Worm (Caenorhabditis elegans) whole organism, young adult: ENCODE results near the gene F35F11.2.

ENCODE experiments used
- B0019.2 ChIP-seq: fragments of 200-800 bp; sonication (Bioruptor generic); conservative IDR thresholded peaks from 2 replicates; pipeline ENCODE4 v1.3.6; 2022; ENCODE audit warnings: missing genetic modification reagents, missing genetic modification characterization, missing compliant biosample characterization
- F22D6.2 ChIP-seq: sonication (generic microtip); optimal IDR thresholded peaks from 2 replicates; lab custom pipeline; 2016; ENCODE audit warnings: mild to moderate bottlenecking, missing genetic modification characterization, missing compliant biosample characterization
- F37B4.10 ChIP-seq: fragments of 200-800 bp; sonication (Bioruptor generic); IDR thresholded peaks from 2 replicates; pipeline ENCODE4 v1.3.6; 2022; ENCODE audit warnings: missing genetic modification characterization, missing compliant biosample characterization
- F57C9.4 ChIP-seq: sonication (generic microtip); optimal IDR thresholded peaks from 2 replicates; lab custom pipeline; 2017; ENCODE audit warnings: mild to moderate bottlenecking, missing genetic modification characterization, missing compliant biosample characterization
- K11D2.4 ChIP-seq: fragments of 200-800 bp; sonication (Bioruptor generic); IDR thresholded peaks from 2 replicates; pipeline ENCODE4 v1.3.6; 2022; ENCODE audit warnings: missing genetic modification reagents, missing genetic modification characterization, missing compliant biosample characterization
- K12H6.12 ChIP-seq: fragments of 200-800 bp; sonication (Bioruptor generic); optimal IDR thresholded peaks from 2 replicates; lab custom pipeline; 2018; ENCODE audit warnings: mild to moderate bottlenecking, missing genetic modification characterization, missing compliant biosample characterization
- T26A5.8 ChIP-seq: sonication (generic microtip); optimal IDR thresholded peaks from 2 replicates; lab custom pipeline; 2016; ENCODE audit warnings: missing genetic modification characterization, missing compliant biosample characterization
- Y53G8AR.9 ChIP-seq: fragments of 200-800 bp; sonication (Bioruptor generic); conservative IDR thresholded peaks from 2 replicates; pipeline ENCODE4 v1.3.6; 2022; ENCODE audit warnings: missing genetic modification reagents, missing genetic modification characterization, missing compliant biosample characterization
- Y56A3A.18 ChIP-seq: fragments of 200-800 bp; sonication (Bioruptor generic); IDR thresholded peaks from 2 replicates; pipeline ENCODE4 v1.3.6; 2022; ENCODE audit warnings: missing genetic modification reagents, missing genetic modification characterization, missing compliant biosample characterization
- Y67H2A.10 ChIP-seq: fragments of 200-800 bp; sonication (Bioruptor generic); conservative IDR thresholded peaks from 2 replicates; pipeline ENCODE4 v1.3.6; 2022; ENCODE audit warnings: missing genetic modification reagents, missing genetic modification characterization, missing compliant biosample characterization
- ZK185.1 ChIP-seq: sonication (generic microtip); optimal IDR thresholded peaks from 2 replicates; lab custom pipeline; 2016; ENCODE audit warnings: mild to moderate bottlenecking, missing genetic modification characterization, missing compliant biosample characterization; ENCODE audit not compliant: poor library complexity, severe bottlenecking
- ama-1 ChIP-seq, 3 experiments: fragments of 150-350 bp in 1 of 3; sonication (generic microtip) in 2 of 3; optimal IDR thresholded peaks; 2 replicates each; lab custom pipeline; 2014 to 2018; ENCODE audit warnings: missing biosample characterization in 2 of 3, missing genetic modification characterization in 2 of 3, missing genetic modification reagents in 2 of 3
- atf-7 ChIP-seq: sonication (generic microtip); optimal IDR thresholded peaks from 2 replicates; lab custom pipeline; 2017; ENCODE audit warnings: mild to moderate bottlenecking, missing genetic modification characterization, missing compliant biosample characterization
- athp-1 ChIP-seq: sonication (generic microtip); optimal IDR thresholded peaks from 2 replicates; lab custom pipeline; 2017; ENCODE audit warnings: mild to moderate bottlenecking, missing genetic modification characterization, missing compliant biosample characterization
- attf-5 ChIP-seq: fragments of 200-800 bp; sonication (Bioruptor generic); optimal IDR thresholded peaks from 2 replicates; lab custom pipeline; 2018; ENCODE audit warnings: mild to moderate bottlenecking, missing genetic modification characterization, missing compliant biosample characterization
- attf-6 ChIP-seq: fragments of 200-800 bp; sonication (Bioruptor generic); IDR thresholded peaks from 2 replicates; pipeline ENCODE4 v1.3.6; 2022; ENCODE audit warnings: missing genetic modification reagents, missing genetic modification characterization, missing compliant biosample characterization
- bed-2 ChIP-seq: fragments of 200-800 bp; sonication (Bioruptor generic); IDR thresholded peaks from 2 replicates; pipeline ENCODE4 v1.3.6; 2022; ENCODE audit warnings: missing genetic modification reagents, missing genetic modification characterization, missing compliant biosample characterization
- ccch-3 ChIP-seq: fragments of 200-800 bp; sonication (Bioruptor generic); optimal IDR thresholded peaks from 2 replicates; lab custom pipeline; 2018; ENCODE audit warnings: mild to moderate bottlenecking, missing genetic modification characterization, missing compliant biosample characterization
- cebp-1 ChIP-seq, 2 experiments: fragments of 200-800 bp in 1 of 2; sonication (Bioruptor generic) in 1 of 2; sonication (generic microtip) in 1 of 2; IDR thresholded peaks in 1 of 2; optimal IDR thresholded peaks in 1 of 2; 2 replicates each; pipeline versions ENCODE4 v1.3.6 to Lab custom; 2017 to 2022; ENCODE audit warnings: missing compliant biosample characterization in 2 of 2, missing genetic modification characterization in 2 of 2, mild to moderate bottlenecking in 1 of 2, missing genetic modification reagents in 1 of 2, moderate library complexity in 1 of 2
- cebp-2 ChIP-seq: fragments of 200-800 bp; sonication (Bioruptor generic); IDR thresholded peaks from 2 replicates; pipeline ENCODE4 v1.3.6; 2022; ENCODE audit warnings: missing genetic modification characterization, missing compliant biosample characterization
- ceh-58 ChIP-seq: fragments of 200-800 bp; sonication (Bioruptor generic); IDR thresholded peaks from 2 replicates; pipeline ENCODE4 v1.3.6; 2022; ENCODE audit warnings: missing genetic modification characterization, missing compliant biosample characterization
- ceh-79 ChIP-seq: sonication (generic microtip); optimal IDR thresholded peaks from 2 replicates; lab custom pipeline; 2017; ENCODE audit warnings: mild to moderate bottlenecking, missing genetic modification characterization, missing compliant biosample characterization
- chd-7 ChIP-seq: sonication (generic microtip); optimal IDR thresholded peaks from 2 replicates; lab custom pipeline; 2016; ENCODE audit warnings: mild to moderate bottlenecking, missing genetic modification characterization, moderate library complexity, missing compliant biosample characterization
- die-1 ChIP-seq: sonication (generic microtip); optimal IDR thresholded peaks from 2 replicates; lab custom pipeline; 2016; ENCODE audit warnings: missing genotype, mild to moderate bottlenecking, missing genetic modification characterization, missing compliant biosample characterization
- dpl-1 ChIP-seq: fragments of 150-350 bp; optimal IDR thresholded peaks from 2 replicates; lab custom pipeline; 2014; ENCODE audit warnings: missing biosample characterization, missing genetic modification reagents, missing genetic modification characterization
- efl-1 ChIP-seq: fragments of 150-350 bp; optimal IDR thresholded peaks from 2 replicates; lab custom pipeline; 2014; ENCODE audit warnings: missing biosample characterization, missing genetic modification reagents, missing genetic modification characterization
- egrh-3 ChIP-seq: fragments of 200-800 bp; sonication (Bioruptor generic); IDR thresholded peaks from 2 replicates; pipeline ENCODE4 v1.3.6; 2022; ENCODE audit warnings: missing genetic modification reagents, missing genetic modification characterization, missing compliant biosample characterization
- hlh-12 ChIP-seq: sonication (generic microtip); optimal IDR thresholded peaks from 2 replicates; lab custom pipeline; 2016; ENCODE audit warnings: missing genetic modification characterization, missing compliant biosample characterization
- hmg-1.2 ChIP-seq: fragments of 200-800 bp; sonication (Bioruptor generic); IDR thresholded peaks from 2 replicates; pipeline ENCODE4 v1.3.6; 2022; ENCODE audit warnings: missing genetic modification reagents, missing genetic modification characterization, missing compliant biosample characterization
- hsf-1 ChIP-seq: fragments of 200-800 bp; sonication (Bioruptor generic); IDR thresholded peaks from 2 replicates; pipeline ENCODE4 v1.3.6; 2022; ENCODE audit warnings: missing genetic modification reagents, missing genetic modification characterization, missing compliant biosample characterization
- lag-1 ChIP-seq: fragments of 200-800 bp; sonication (Bioruptor generic); IDR thresholded peaks from 2 replicates; pipeline ENCODE4 v1.3.6; 2022; ENCODE audit warnings: missing genetic modification reagents, missing genetic modification characterization, missing compliant biosample characterization
- let-526 ChIP-seq: fragments of 200-800 bp; sonication (Bioruptor generic); IDR thresholded peaks from 2 replicates; pipeline ENCODE4 v1.3.6; 2022; ENCODE audit warnings: missing genetic modification reagents, missing genetic modification characterization, missing compliant biosample characterization
- lin-26 ChIP-seq: fragments of 200-800 bp; sonication (Bioruptor generic); IDR thresholded peaks from 2 replicates; pipeline ENCODE4 v1.3.6; 2022; ENCODE audit warnings: missing genetic modification reagents, missing genetic modification characterization, missing compliant biosample characterization
- lin-35 ChIP-seq, 3 experiments: fragments of 150-350 bp in 2 of 3; sonication (generic microtip) in 1 of 3; optimal IDR thresholded peaks; 2 replicates each; lab custom pipeline; 2014 to 2018; ENCODE audit warnings: missing biosample characterization in 3 of 3, missing genetic modification characterization in 3 of 3, missing genetic modification reagents in 3 of 3
- lin-40 ChIP-seq: sonication (generic microtip); optimal IDR thresholded peaks from 2 replicates; lab custom pipeline; 2016; ENCODE audit warnings: missing genetic modification characterization, mild to moderate bottlenecking, missing compliant biosample characterization, missing genotype, missing genetic modification reagents
- lsy-27 ChIP-seq: sonication (generic microtip); optimal IDR thresholded peaks from 2 replicates; lab custom pipeline; 2017; ENCODE audit warnings: missing genetic modification characterization, mild to moderate bottlenecking, missing compliant biosample characterization, antibody characterized with exemption, missing genotype, borderline replicate concordance; ENCODE audit not compliant: insufficient read depth
- madf-10 ChIP-seq: sonication (generic microtip); optimal IDR thresholded peaks from 2 replicates; lab custom pipeline; 2016; ENCODE audit warnings: mild to moderate bottlenecking, missing genetic modification characterization, missing compliant biosample characterization
- nfyb-1 ChIP-seq: fragments of 200-800 bp; sonication (Bioruptor generic); IDR thresholded peaks from 2 replicates; pipeline ENCODE4 v1.3.6; 2022; ENCODE audit warnings: missing genetic modification reagents, missing genetic modification characterization, missing compliant biosample characterization
- rec-8 ChIP-seq, 2 experiments: sonication (generic microtip); optimal IDR thresholded peaks; 2 replicates each; lab custom pipeline; 2016; ENCODE audit warnings: mild to moderate bottlenecking in 2 of 2, missing genetic modification characterization in 2 of 2, missing genetic modification reagents in 2 of 2, missing genotype in 2 of 2, missing biosample characterization in 1 of 2, missing compliant biosample characterization in 1 of 2, moderate library complexity in 1 of 2
- sea-2 ChIP-seq: fragments of 200-800 bp; sonication (Bioruptor generic); IDR thresholded peaks from 2 replicates; pipeline ENCODE4 v1.3.6; 2022; ENCODE audit warnings: missing genetic modification characterization, missing compliant biosample characterization
- snpc-4 ChIP-seq, 5 experiments: fragments of 150-350 bp in 1 of 5; sonication (generic microtip) in 4 of 5; optimal IDR thresholded peaks; 2 replicates each; lab custom pipeline; 2014 to 2018; ENCODE audit warnings: missing genetic modification characterization in 5 of 5, missing biosample characterization in 3 of 5, antibody characterized with exemption in 2 of 5, mild to moderate bottlenecking in 2 of 5, missing compliant biosample characterization in 2 of 5, missing genotype in 2 of 5, moderate library complexity in 2 of 5, missing genetic modification reagents in 1 of 5
- somi-1 ChIP-seq: fragments of 200-800 bp; sonication (Bioruptor generic); optimal IDR thresholded peaks from 2 replicates; lab custom pipeline; 2018; ENCODE audit warnings: mild to moderate bottlenecking, missing genetic modification characterization, missing compliant biosample characterization
- tbp1 ChIP-seq: fragments of 200-800 bp; sonication (Bioruptor generic); optimal IDR thresholded peaks from 2 replicates; lab custom pipeline; 2018; ENCODE audit warnings: mild to moderate bottlenecking, missing genetic modification characterization, missing compliant biosample characterization
- ztf-22 ChIP-seq: fragments of 200-800 bp; sonication (Bioruptor generic); optimal IDR thresholded peaks from 2 replicates; lab custom pipeline; 2018; ENCODE audit warnings: mild to moderate bottlenecking, missing genetic modification characterization, moderate library complexity, missing compliant biosample characterization
- ztf-25 ChIP-seq: fragments of 200-800 bp; sonication (Bioruptor generic); IDR thresholded peaks from 2 replicates; pipeline ENCODE4 v1.3.6; 2022; ENCODE audit warnings: missing genetic modification reagents, missing genetic modification characterization, missing compliant biosample characterization
- ztf-3 ChIP-seq: fragments of 200-800 bp; sonication (Bioruptor generic); optimal IDR thresholded peaks from 2 replicates; lab custom pipeline; 2018; ENCODE audit warnings: mild to moderate bottlenecking, missing genetic modification characterization, missing compliant biosample characterization
- ztf-6 ChIP-seq: fragments of 200-800 bp; sonication (Bioruptor generic); IDR thresholded peaks from 2 replicates; pipeline ENCODE4 v1.3.6; 2022; ENCODE audit warnings: missing genetic modification reagents, missing genetic modification characterization, missing compliant biosample characterization

F35F11.2 gene

DNA sequence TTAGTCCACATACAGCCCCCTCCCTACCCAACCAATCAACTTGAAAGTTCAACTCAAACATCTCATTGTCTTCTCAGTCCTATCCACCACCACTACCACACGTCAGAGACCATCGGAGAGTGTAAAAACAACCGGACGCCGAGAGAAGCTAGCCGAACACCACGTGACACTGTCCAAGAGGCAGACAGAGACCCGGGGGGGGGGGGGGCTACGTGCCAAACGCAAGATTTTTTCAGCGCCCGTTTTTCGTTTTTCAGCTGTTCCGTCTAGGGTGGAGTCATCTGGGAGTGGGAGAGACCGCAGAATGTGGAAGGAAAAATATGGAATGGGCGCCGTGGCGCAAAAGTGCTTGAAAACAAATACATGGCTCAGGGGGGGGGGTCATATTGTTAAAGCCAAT, 14.2 kb upstream of the F35F11.2 start (continued):
- TF ChIP-seq ZK185.1 (tag; lab: Kevin White, UChicago) (no peak), T26A5.8 (tag; lab: Kevin White, UChicago) (no peak), chd-7 (tag; lab: Kevin White, UChicago) (peak; percentile 75), ztf-22 (peak; percentile 39), ztf-25 (GFP tag; lab: Robert Waterston, UW) (no peak), lin-40 (tag; lab: Kevin White, UChicago) (peak; percentile 46), lin-26 (GFP tag; lab: Robert Waterston, UW) (0 out of 2 replicates have a peak, but pooled peaks have one; percentile 25), Y53G8AR.9 (no peak), hlh-12 (tag; lab: Kevin White, UChicago) (no peak), dpl-1 (no peak), ztf-6 (GFP tag; lab: Robert Waterston, UW) (no peak), tbp1 (GFP tag; lab: Kevin White, UChicago) (peak; percentile 12), B0019.2 (GFP tag; lab: Robert Waterston, UW) (no peak), madf-10 (tag; lab: Kevin White, UChicago) (no peak), attf-5 (peak; percentile 50), cebp-1 (GFP tag; IDR thresholded peaks at IDR 0.05; lab: Robert Waterston, UW) (no peak), cebp-1 (tag; optimal IDR thresholded peaks at IDR 0.05; lab: Kevin White, UChicago) (peak; percentile 68), Y56A3A.18 (GFP tag; lab: Robert Waterston, UW) (no peak), snpc-4 (GFP tag; optimal IDR thresholded peaks at IDR 0.05; lab: Kevin White, UChicago) (no peak), snpc-4 (tag; optimal IDR thresholded peaks at IDR 0.05; lab: Kevin White, UChicago) (peak in 1 of 4 experiments; percentile 10), K12H6.12 (tag; lab: Kevin White, UChicago) (peak; percentile 81), ztf-3 (GFP tag; lab: Kevin White, UChicago) (peak; percentile 31), Y67H2A.10 (GFP tag; lab: Robert Waterston, UW) (no peak), die-1 (no peak), athp-1 (tag; lab: Kevin White, UChicago) (no peak), attf-6 (no peak), egrh-3 (peak; percentile 77), ama-1 (optimal IDR thresholded peaks at IDR 0.05; lab: Kevin White, UChicago) (no peak), ama-1 (GFP tag; optimal IDR thresholded peaks at IDR 0.05; lab: Kevin White, UChicago) (no peak), ceh-58 (GFP tag; lab: Robert Waterston, UW) (no peak), somi-1 (GFP tag; lab: Kevin White, UChicago) (peak; percentile 72), hsf-1 (GFP tag; lab: Robert Waterston, UW) (no peak), sea-2 (GFP tag; lab: Robert Waterston, UW) (no peak), hmg-1.2 (GFP tag; lab: Robert Waterston, UW) (peak; percentile 25; the same call in 1 of the 2 replicates), bed-2 (GFP tag; lab: Robert Waterston, UW) (no peak), ceh-79 (tag; lab: Kevin White, UChicago) (no peak), F57C9.4 (tag; lab: Kevin White, UChicago) (no peak), F22D6.2 (tag; lab: Kevin White, UChicago) (no peak), cebp-2 (GFP tag; lab: Robert Waterston, UW) (no peak), lag-1 (no peak), atf-7 (tag; lab: Kevin White, UChicago) (no peak), lin-35 (GFP tag; optimal IDR thresholded peaks at IDR 0.05; lab: Kevin White, UChicago) (peak in 1 of 3 experiments; percentile 16), lsy-27 (tag; lab: Kevin White, UChicago) (no peak), nfyb-1 (0 out of 2 replicates have a peak, but pooled peaks have one; percentile 57), K11D2.4 (GFP tag; lab: Robert Waterston, UW) (peak; percentile 32; the same call in 1 of the 2 replicates), F37B4.10 (GFP tag; lab: Robert Waterston, UW) (0 out of 2 replicates have a peak, but pooled peaks have one; percentile 9), rec-8 (tag; optimal IDR thresholded peaks at IDR 0.05; lab: Kevin White, UChicago) (no peak), let-526 (GFP tag; lab: Robert Waterston, UW) (no peak), ccch-3 (GFP tag; lab: Kevin White, UChicago) (no peak), efl-1 (GFP tag; lab: Kevin White, UChicago) (no peak)
